Worm (Caenorhabditis elegans) whole organism, early embryonic: Measurements from ENCODE around the gene T06D4.2.

Experiments used
- B0310.2 ChIP-seq: sonication (generic microtip); optimal IDR thresholded peaks from 2 replicates; lab custom pipeline; 2016; ENCODE audit warnings: mild to moderate bottlenecking, missing genetic modification characterization, missing compliant biosample characterization
- F13C5.2 ChIP-seq: sonication (generic microtip); optimal IDR thresholded peaks from 2 replicates; lab custom pipeline; 2017; ENCODE audit warnings: mild to moderate bottlenecking, missing genetic modification characterization, inconsistent platforms, missing compliant biosample characterization
- aly-1 ChIP-seq: sonication (generic microtip); optimal IDR thresholded peaks from 2 replicates; lab custom pipeline; 2016; ENCODE audit warnings: missing genetic modification characterization, missing compliant biosample characterization
- ama-1 ChIP-seq: fragments of 150-350 bp; optimal IDR thresholded peaks from 2 replicates; lab custom pipeline; 2014
- ceh-13 ChIP-seq: fragments of 200-800 bp; sonication (Bioruptor generic); optimal IDR thresholded peaks from 2 replicates; lab custom pipeline; 2018; ENCODE audit warnings: mild to moderate bottlenecking, missing genetic modification characterization, missing compliant biosample characterization
- ceh-36 ChIP-seq: sonication (generic microtip); optimal IDR thresholded peaks from 2 replicates; lab custom pipeline; 2016; ENCODE audit warnings: missing genetic modification characterization, inconsistent platforms, missing compliant biosample characterization
- ets-7 ChIP-seq: sonication (generic microtip); optimal IDR thresholded peaks from 2 replicates; lab custom pipeline; 2016; ENCODE audit warnings: missing genotype, missing genetic modification characterization, missing compliant biosample characterization
- flt-1 ChIP-seq: fragments of 200-800 bp; sonication (Bioruptor generic); IDR thresholded peaks from 2 replicates; pipeline ENCODE4 v1.3.6; 2022; ENCODE audit warnings: missing genetic modification characterization, missing compliant biosample characterization
- hmbx-1 ChIP-seq: sonication (generic microtip); optimal IDR thresholded peaks from 2 replicates; lab custom pipeline; 2016; ENCODE audit warnings: mild to moderate bottlenecking, missing genetic modification characterization, missing compliant biosample characterization
- hmg-4 ChIP-seq: fragments of 200-800 bp; sonication (Bioruptor generic); optimal IDR thresholded peaks from 2 replicates; lab custom pipeline; 2018; ENCODE audit warnings: mild to moderate bottlenecking, missing genetic modification characterization, missing compliant biosample characterization
- hnd-1 ChIP-seq: sonication (generic microtip); optimal IDR thresholded peaks from 2 replicates; lab custom pipeline; 2016; ENCODE audit warnings: missing genetic modification characterization, missing compliant biosample characterization
- pes-1 ChIP-seq: fragments of 200-800 bp; sonication (Bioruptor generic); IDR thresholded peaks from 2 replicates; pipeline ENCODE4 v1.3.6; 2022; ENCODE audit warnings: missing genetic modification reagents, missing genetic modification characterization, missing compliant biosample characterization
- scrt-1 ChIP-seq: fragments of 200-800 bp; sonication (Bioruptor generic); IDR thresholded peaks from 2 replicates; pipeline ENCODE4 v1.3.6; 2022; ENCODE audit warnings: missing genetic modification characterization, missing compliant biosample characterization
- sea-1 ChIP-seq: fragments of 200-800 bp; sonication (Bioruptor generic); conservative IDR thresholded peaks from 2 replicates; pipeline ENCODE4 v1.3.6; 2022; ENCODE audit warnings: missing genetic modification characterization, missing compliant biosample characterization
- tbx-11 ChIP-seq: fragments of 200-800 bp; sonication (Bioruptor generic); IDR thresholded peaks from 2 replicates; pipeline ENCODE4 v1.3.6; 2022; ENCODE audit warnings: missing genetic modification characterization, missing compliant biosample characterization
- tbx-37 ChIP-seq: fragments of 200-800 bp; sonication (Bioruptor generic); conservative IDR thresholded peaks from 2 replicates; pipeline ENCODE4 v1.3.6; 2022; ENCODE audit warnings: missing genetic modification reagents, missing genetic modification characterization, missing compliant biosample characterization
- tra-4 ChIP-seq: sonication (generic microtip); optimal IDR thresholded peaks from 2 replicates; lab custom pipeline; 2017; ENCODE audit warnings: missing genetic modification characterization, missing compliant biosample characterization

Gene T06D4.2

DNA sequence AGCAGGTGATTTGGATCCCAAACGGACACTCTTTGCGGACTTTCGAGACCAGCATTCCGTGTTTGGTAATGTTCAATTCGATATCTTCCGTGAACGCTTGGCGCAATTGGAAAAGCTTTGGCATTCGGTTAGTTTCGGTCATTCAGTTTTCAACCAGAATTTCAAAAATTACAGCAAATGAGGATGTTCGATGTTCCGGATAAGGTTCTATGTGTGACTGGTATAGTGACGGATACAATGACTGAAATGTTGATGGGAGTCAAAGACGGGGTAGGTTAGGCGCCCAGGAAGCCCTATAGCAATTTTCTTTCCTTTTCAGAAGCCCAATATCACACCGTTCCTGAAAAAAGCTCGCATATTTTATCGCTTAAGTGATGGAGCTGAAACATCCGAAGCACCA lies 2.6 kb downstream of the T06D4.2 start:
- no peak for TF ChIP-seq flt-1 (GFP tag; lab: Robert Waterston, UW)
- no peak for TF ChIP-seq hmg-4
- TF ChIP-seq tra-4 (tag; lab: Kevin White, UChicago) = no peak
- TF ChIP-seq pes-1 (GFP tag; lab: Robert Waterston, UW) = no peak

DNA sequence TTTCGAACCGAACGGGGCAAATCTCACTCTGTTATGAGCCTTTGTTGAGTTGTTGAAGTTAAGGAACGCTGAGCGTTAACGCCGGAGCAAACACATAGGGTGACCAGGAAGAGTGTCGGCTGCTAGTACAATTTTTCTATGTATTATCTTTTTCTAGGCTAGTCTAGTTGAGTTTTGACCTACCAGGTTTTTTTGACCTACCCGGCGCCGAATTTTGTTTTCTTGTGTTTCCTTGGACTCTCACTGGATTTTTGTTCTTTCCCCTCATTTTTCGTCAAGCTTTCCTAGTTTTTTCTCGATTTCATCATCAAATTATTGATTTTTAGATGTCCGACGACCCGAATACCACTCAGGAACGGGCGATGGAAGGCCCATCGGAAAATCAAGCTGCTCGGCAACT lies 4.2 kb downstream of the T06D4.2 start, which contains the start of gene T06D4.1:
T06D4.1 (plus strand) TSS at position 321 of the 400 bp plus-strand sequence.
- no peak for TF ChIP-seq scrt-1 (GFP tag; lab: Robert Waterston, UW)
- TF ChIP-seq F13C5.2 = no peak
- TF ChIP-seq aly-1 = no peak
- no peak for TF ChIP-seq tbx-11
- TF ChIP-seq ama-1 (lab: Kevin White, UChicago) = no peak

DNA sequence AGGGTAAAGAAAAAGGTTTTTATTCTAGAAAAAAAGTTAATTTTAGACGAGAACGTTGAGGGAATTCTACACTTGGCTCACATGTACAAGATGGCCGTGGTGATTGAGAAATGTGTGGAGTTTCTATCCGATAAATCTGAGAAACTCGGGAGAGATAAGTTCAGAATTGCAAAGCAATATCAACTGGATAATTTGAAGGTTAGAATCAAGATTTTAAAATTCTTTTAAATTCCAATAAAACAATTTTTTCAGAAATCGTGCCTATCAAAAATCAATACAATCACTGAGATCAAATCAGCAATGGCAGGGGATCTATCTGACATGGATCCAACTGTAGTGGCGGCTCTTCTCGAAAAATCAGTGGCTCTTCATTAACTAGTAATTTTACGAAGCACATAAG lies 7.4 kb downstream of the T06D4.2 start, which contains the start of gene Y49F6C.2:
Y49F6C.2 (plus strand) TSS at position 301 of the 400 bp plus-strand sequence.
- TF ChIP-seq sea-1 (no peak), hmbx-1 (no peak), flt-1 (GFP tag; lab: Robert Waterston, UW) (no peak), hnd-1 (tag; lab: Kevin White, UChicago) (no peak), ceh-36 (no peak), B0310.2 (tag; lab: Kevin White, UChicago) (no peak)

DNA sequence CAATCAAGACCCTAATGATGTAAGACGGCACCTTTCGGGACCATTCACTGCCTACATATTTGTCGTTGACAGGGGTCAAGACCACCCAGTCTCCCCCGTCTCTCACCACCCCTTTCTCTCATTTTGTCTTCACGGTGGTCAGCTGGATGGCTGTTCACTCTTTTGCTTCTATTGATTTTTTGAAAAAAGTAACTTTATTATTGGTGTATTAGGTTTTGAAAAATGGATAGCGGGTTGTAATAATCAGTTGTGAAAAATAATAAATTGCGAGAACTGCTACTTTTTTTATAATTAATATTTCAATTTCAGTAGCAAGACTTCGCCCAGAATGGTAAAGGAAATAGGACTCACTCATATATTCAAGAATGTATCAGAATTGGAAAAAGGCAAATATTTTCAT lies 8.9 kb downstream of the T06D4.2 start, which contains the start of gene bath-9:
bath-9 (plus strand) TSS at position 301 of the 400 bp plus-strand sequence.
- TF ChIP-seq ama-1 (lab: Kevin White, UChicago) = no peak
- no peak for TF ChIP-seq flt-1 (GFP tag; lab: Robert Waterston, UW)
- no peak for TF ChIP-seq hmbx-1
- TF ChIP-seq hmg-4 = no peak
- no peak for TF ChIP-seq ceh-36
- no peak for TF ChIP-seq tbx-37
- no peak for TF ChIP-seq aly-1
- TF ChIP-seq ets-7 (tag; lab: Kevin White, UChicago) = no peak
- TF ChIP-seq tra-4 (tag; lab: Kevin White, UChicago) = no peak
- TF ChIP-seq tbx-11 = no peak
- TF ChIP-seq F13C5.2 = no peak
- TF ChIP-seq ceh-13 (GFP tag; lab: Kevin White, UChicago) = no peak

DNA sequence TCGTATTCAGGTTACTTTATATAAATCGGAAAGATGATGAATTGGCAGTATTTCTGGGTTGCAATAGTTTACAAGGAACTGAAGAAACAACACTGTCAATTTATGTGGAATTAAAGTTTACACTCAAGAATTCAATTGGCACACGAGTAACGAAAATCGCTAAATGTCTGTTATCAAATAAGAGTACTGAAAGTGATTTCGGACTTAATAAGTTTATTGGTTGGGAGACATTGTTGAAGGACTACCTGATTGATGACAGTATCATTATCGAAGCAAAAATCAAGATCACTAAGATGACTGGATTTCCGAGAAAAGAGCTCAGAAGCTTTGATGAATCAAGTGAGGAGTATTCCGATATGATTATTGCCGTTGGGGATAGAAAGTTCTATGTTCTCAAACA lies 10.4 kb downstream of the T06D4.2 start:
- TF ChIP-seq hnd-1 (tag; lab: Kevin White, UChicago) (no peak), hmbx-1 (no peak), ceh-36 (no peak), tbx-37 (no peak), aly-1 (no peak), ceh-13 (GFP tag; lab: Kevin White, UChicago) (no peak), tbx-11 (no peak), scrt-1 (GFP tag; lab: Robert Waterston, UW) (no peak), F13C5.2 (no peak), tra-4 (tag; lab: Kevin White, UChicago) (no peak), flt-1 (GFP tag; lab: Robert Waterston, UW) (no peak), ama-1 (lab: Kevin White, UChicago) (no peak), ets-7 (tag; lab: Kevin White, UChicago) (no peak), sea-1 (no peak)

DNA sequence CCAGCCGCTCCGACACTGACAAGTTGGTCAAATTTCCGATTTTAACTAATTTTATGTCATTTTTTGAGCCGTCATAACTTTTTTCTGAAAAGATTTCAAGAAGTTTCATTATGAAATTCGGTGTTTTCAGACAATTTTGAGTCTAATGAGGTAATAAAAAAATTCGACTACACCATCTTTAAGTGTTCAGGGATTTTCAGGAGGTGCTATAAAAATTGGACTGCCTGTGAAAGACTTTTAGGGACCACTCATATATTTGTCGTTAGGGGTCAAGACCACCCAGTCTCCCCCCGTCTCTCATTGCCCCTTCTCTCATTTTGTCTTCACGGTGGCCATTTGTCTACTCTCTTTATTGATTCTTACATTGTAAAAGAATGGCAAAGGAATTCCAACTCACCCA lies 10.9 kb downstream of the T06D4.2 start, which contains the start of gene bath-10:
bath-10 (plus strand) TSS at position 301 of the 400 bp plus-strand sequence.
- no peak for TF ChIP-seq hmbx-1
- TF ChIP-seq ets-7 (tag; lab: Kevin White, UChicago) = no peak
- no peak for TF ChIP-seq hmg-4
- TF ChIP-seq hnd-1 (tag; lab: Kevin White, UChicago) = no peak
- no peak for TF ChIP-seq pes-1 (GFP tag; lab: Robert Waterston, UW)
- TF ChIP-seq scrt-1 (GFP tag; lab: Robert Waterston, UW) = no peak
- TF ChIP-seq ceh-36 = no peak
- no peak for TF ChIP-seq ama-1 (lab: Kevin White, UChicago)
- TF ChIP-seq sea-1 = no peak
- no peak for TF ChIP-seq tra-4 (tag; lab: Kevin White, UChicago)
- no peak for TF ChIP-seq B0310.2 (tag; lab: Kevin White, UChicago)
- TF ChIP-seq tbx-37 = no peak
- no peak for TF ChIP-seq ceh-13 (GFP tag; lab: Kevin White, UChicago)
- TF ChIP-seq F13C5.2 = no peak
- no peak for TF ChIP-seq flt-1 (GFP tag; lab: Robert Waterston, UW)
- no peak for TF ChIP-seq tbx-11
- TF ChIP-seq aly-1 = no peak

DNA sequence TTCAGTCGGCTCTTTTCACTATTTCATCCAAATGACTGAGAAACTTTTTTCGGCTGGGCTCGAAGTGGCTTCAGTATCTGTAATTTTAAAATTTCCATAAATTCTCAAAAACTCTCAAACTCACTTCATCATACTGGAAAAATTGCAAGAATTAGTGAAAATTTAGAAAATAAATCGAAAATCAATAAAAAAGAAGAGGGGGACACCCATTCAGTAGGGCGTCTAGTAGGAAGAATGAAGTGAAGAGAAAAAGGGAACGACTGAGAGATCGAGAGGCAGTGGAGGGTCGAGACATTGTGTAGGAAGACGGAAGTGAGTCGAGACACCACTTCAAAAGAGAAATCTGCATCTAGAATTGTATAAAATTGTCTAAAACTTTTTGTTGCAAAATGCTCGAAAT lies 11.8 kb downstream of the T06D4.2 start:
- TF ChIP-seq hmg-4 = no peak
- no peak for TF ChIP-seq ama-1 (lab: Kevin White, UChicago)
- TF ChIP-seq tbx-37 = no peak
- TF ChIP-seq hmbx-1 = no peak
- peak; percentile 24 for TF ChIP-seq ets-7 (tag; lab: Kevin White, UChicago)

DNA sequence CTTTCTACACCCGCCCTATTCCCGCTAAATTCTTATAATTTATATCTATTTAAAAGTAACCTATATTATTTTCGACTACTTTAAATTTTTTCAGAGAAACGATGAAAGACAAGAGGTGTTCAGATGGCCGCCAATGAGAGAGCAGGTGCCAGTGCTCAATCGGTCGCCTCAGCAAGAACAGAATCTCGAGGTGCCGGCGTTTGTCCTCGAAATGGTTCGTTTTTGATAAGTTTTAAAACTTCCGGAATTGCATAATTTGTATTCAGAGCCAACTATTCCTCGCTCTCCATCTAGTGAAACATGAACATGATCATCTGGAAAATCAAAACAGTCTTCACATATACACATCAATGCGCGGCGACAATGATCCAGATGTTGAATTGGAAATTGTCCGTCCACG lies 14.7 kb downstream of the T06D4.2 start, which contains the start of gene bath-23:
bath-23 (plus strand) TSS at position 301 of the 400 bp plus-strand sequence.
- TF ChIP-seq sea-1 (no peak), hmbx-1 (no peak)

DNA sequence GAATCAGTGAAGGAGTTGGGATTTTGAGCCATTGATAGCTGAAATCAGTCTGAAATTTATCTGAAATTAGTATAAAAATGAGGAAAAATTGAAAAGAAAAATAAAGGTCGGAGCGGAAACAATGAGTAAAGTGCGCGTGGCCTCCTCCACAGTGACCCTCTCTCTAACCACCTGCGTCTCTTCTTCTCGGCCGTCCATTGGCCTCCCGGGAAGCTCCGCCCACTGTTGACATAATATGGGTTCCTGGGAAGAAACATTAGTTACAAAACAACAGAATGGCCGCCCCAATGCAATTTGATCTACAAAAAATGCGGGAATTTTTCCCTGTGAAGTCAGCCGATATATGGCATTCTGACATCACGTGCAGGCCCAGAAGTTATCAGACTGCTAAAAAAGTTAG lies 15.6 kb downstream of the T06D4.2 start, which contains the start of gene Y49F6C.8:
Y49F6C.8 (minus strand) TSS at position 51 of the 400 bp plus-strand sequence.
- TF ChIP-seq aly-1 = no peak
- TF ChIP-seq ama-1 (lab: Kevin White, UChicago) = no peak
- TF ChIP-seq ceh-13 (GFP tag; lab: Kevin White, UChicago) = no peak
- TF ChIP-seq ceh-36 = no peak
- no peak for TF ChIP-seq B0310.2 (tag; lab: Kevin White, UChicago)
- no peak for TF ChIP-seq F13C5.2
- no peak for TF ChIP-seq tbx-37
- TF ChIP-seq hmbx-1 = no peak
- TF ChIP-seq flt-1 (GFP tag; lab: Robert Waterston, UW) = no peak
- no peak for TF ChIP-seq hnd-1 (tag; lab: Kevin White, UChicago)
- no peak for TF ChIP-seq hmg-4
- no peak for TF ChIP-seq pes-1 (GFP tag; lab: Robert Waterston, UW)
- no peak for TF ChIP-seq sea-1
- TF ChIP-seq ets-7 (tag; lab: Kevin White, UChicago) = no peak
- TF ChIP-seq tra-4 (tag; lab: Kevin White, UChicago) = no peak
- no peak for TF ChIP-seq tbx-11
- no peak for TF ChIP-seq scrt-1 (GFP tag; lab: Robert Waterston, UW)
